Worm (Caenorhabditis elegans): ENCODE data around the gene Y43F8B.18.

Y43F8B.18 gene

ce11 chrV:19495587-19495986 is 9.8 kb downstream of the Y43F8B.18 start, which contains the start of gene scl-21:
scl-21 (minus strand) TSS chrV:19495687.
- TF ChIP-seq scrt-1 (GFP tag; IDR thresholded peaks at IDR 0.05) (no peak), pes-1 (GFP tag; IDR thresholded peaks at IDR 0.05) (no peak), ets-7 (tag; optimal IDR thresholded peaks at IDR 0.05) (no peak), flt-1 (GFP tag; IDR thresholded peaks at IDR 0.05) (no peak), ceh-36 (tag; optimal IDR thresholded peaks at IDR 0.05) (no peak), hnd-1 (tag; optimal IDR thresholded peaks at IDR 0.05) (no peak), sea-1 (GFP tag; conservative IDR thresholded peaks at IDR 0.05) (no peak), aly-1 (tag; optimal IDR thresholded peaks at IDR 0.05) (no peak), tra-4 (tag; optimal IDR thresholded peaks at IDR 0.05) (no peak), tbx-11 (GFP tag; IDR thresholded peaks at IDR 0.05) (no peak), ceh-13 (GFP tag; optimal IDR thresholded peaks at IDR 0.05) (no peak)

ce11 chrV:19497087-19497486 is 11.3 kb downstream of the Y43F8B.18 start:
- TF ChIP-seq ceh-13 (GFP tag; optimal IDR thresholded peaks at IDR 0.05) = no peak

ce11 chrV:19501389-19501788 is 15.6 kb downstream of the Y43F8B.18 start:
- TF ChIP-seq tbx-37 (GFP tag; conservative IDR thresholded peaks at IDR 0.05) (no peak), ceh-13 (GFP tag; optimal IDR thresholded peaks at IDR 0.05) (no peak), hmbx-1 (tag; optimal IDR thresholded peaks at IDR 0.05) (no peak), tra-4 (tag; optimal IDR thresholded peaks at IDR 0.05) (no peak), scrt-1 (GFP tag; IDR thresholded peaks at IDR 0.05) (no peak), pes-1 (GFP tag; IDR thresholded peaks at IDR 0.05) (no peak), F13C5.2 (tag; optimal IDR thresholded peaks at IDR 0.05) (no peak), hnd-1 (tag; optimal IDR thresholded peaks at IDR 0.05) (no peak), ets-7 (tag; optimal IDR thresholded peaks at IDR 0.05) (no peak), aly-1 (tag; optimal IDR thresholded peaks at IDR 0.05) (no peak), tbx-11 (GFP tag; IDR thresholded peaks at IDR 0.05) (no peak)

- TF ChIP-seq ceh-36 (tag; optimal IDR thresholded peaks at IDR 0.05) = peak; percentile 72
- TF ChIP-seq hnd-1 (tag; optimal IDR thresholded peaks at IDR 0.05) = no peak
- no peak for TF ChIP-seq aly-1 (tag; optimal IDR thresholded peaks at IDR 0.05)
- TF ChIP-seq F13C5.2 (tag; optimal IDR thresholded peaks at IDR 0.05) = no peak
- no peak for TF ChIP-seq flt-1 (GFP tag; IDR thresholded peaks at IDR 0.05)
- no peak for TF ChIP-seq ets-7 (tag; optimal IDR thresholded peaks at IDR 0.05)
These were observed 16.9 kb downstream of the Y43F8B.18 start, which contains the start of gene Y43F8B.3 for ce11 chrV:19502579-19503151. Y43F8B.3 (plus strand) TSS chrV:19503101.

ce11 chrV:19509061-19509460 is 23.3 kb downstream of the Y43F8B.18 start:
- TF ChIP-seq hnd-1 (tag; optimal IDR thresholded peaks at IDR 0.05) = no peak
- TF ChIP-seq aly-1 (tag; optimal IDR thresholded peaks at IDR 0.05) = no peak
- TF ChIP-seq ceh-13 (GFP tag; optimal IDR thresholded peaks at IDR 0.05) = no peak
- no peak for TF ChIP-seq hmbx-1 (tag; optimal IDR thresholded peaks at IDR 0.05)
- no peak for TF ChIP-seq F13C5.2 (tag; optimal IDR thresholded peaks at IDR 0.05)
- no peak for TF ChIP-seq hmg-4 (GFP tag; optimal IDR thresholded peaks at IDR 0.05)
- TF ChIP-seq sea-1 (GFP tag; conservative IDR thresholded peaks at IDR 0.05) = no peak
- no peak for TF ChIP-seq pes-1 (GFP tag; IDR thresholded peaks at IDR 0.05)
- TF ChIP-seq B0310.2 (tag; optimal IDR thresholded peaks at IDR 0.05) = no peak
- no peak for TF ChIP-seq tra-4 (tag; optimal IDR thresholded peaks at IDR 0.05)
- TF ChIP-seq tbx-37 (GFP tag; conservative IDR thresholded peaks at IDR 0.05) = no peak
- no peak for TF ChIP-seq ets-7 (tag; optimal IDR thresholded peaks at IDR 0.05)
- TF ChIP-seq ceh-36 (tag; optimal IDR thresholded peaks at IDR 0.05) = no peak
- TF ChIP-seq ama-1 (optimal IDR thresholded peaks at IDR 0.05) = no peak

DNA sequence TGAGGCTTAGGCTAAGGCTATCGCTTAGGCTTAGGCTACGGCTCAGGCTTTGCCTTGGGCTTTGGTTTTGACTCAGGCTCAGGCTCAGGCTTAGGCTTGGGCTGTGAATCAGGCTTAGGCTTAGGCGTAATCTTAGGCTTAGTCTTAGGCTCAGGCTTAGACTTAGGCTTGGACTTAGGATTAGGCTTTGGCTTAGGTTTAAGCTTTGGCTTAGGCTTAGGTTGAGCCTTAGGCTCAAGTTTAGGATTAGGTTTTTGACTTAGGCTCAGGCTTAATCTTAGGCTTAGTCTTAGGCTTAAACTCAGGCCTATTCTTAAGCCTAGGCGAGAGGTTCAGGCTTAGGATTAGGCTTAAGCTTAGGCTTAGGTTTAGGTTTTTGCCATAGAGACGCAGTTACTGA is 24.6 kb downstream of the Y43F8B.18 start:
- peak; percentile 87 for TF ChIP-seq ceh-36 (tag; optimal IDR thresholded peaks at IDR 0.05)
- TF ChIP-seq ama-1 (optimal IDR thresholded peaks at IDR 0.05) = no peak
- no peak for TF ChIP-seq flt-1 (GFP tag; IDR thresholded peaks at IDR 0.05)
- no peak for TF ChIP-seq aly-1 (tag; optimal IDR thresholded peaks at IDR 0.05)

DNA sequence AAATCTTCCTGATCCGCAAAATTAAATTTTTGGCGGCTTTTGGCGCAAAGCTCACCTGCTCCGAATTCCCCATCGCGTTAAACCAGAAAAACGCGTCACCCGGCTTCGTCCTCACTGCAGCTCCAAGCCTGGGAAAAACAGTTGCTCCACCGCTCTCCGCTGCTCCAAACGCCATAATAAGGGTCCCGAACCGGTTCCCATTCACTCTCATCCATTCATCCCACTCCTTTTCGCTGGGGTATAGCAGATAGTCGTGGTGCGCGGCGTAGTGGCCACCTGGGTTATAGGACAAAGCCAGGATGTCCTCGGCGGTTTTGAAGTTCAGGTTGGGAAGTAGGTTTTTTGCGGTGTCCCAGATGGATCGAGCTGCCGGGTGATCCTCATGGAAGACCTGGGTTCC is 25.1 kb downstream of the Y43F8B.18 start:
- TF ChIP-seq ceh-13 (GFP tag; optimal IDR thresholded peaks at IDR 0.05) (no peak), tbx-11 (GFP tag; IDR thresholded peaks at IDR 0.05) (no peak), hmg-4 (GFP tag; optimal IDR thresholded peaks at IDR 0.05) (no peak), ceh-36 (tag; optimal IDR thresholded peaks at IDR 0.05) (no peak), ets-7 (tag; optimal IDR thresholded peaks at IDR 0.05) (no peak), B0310.2 (tag; optimal IDR thresholded peaks at IDR 0.05) (no peak)

- TF ChIP-seq scrt-1 (GFP tag; IDR thresholded peaks at IDR 0.05) (no peak), ceh-36 (tag; optimal IDR thresholded peaks at IDR 0.05) (peak; percentile 63), ets-7 (tag; optimal IDR thresholded peaks at IDR 0.05) (no peak), ceh-13 (GFP tag; optimal IDR thresholded peaks at IDR 0.05) (no peak), B0310.2 (tag; optimal IDR thresholded peaks at IDR 0.05) (no peak), ama-1 (optimal IDR thresholded peaks at IDR 0.05) (no peak), tbx-11 (GFP tag; IDR thresholded peaks at IDR 0.05) (no peak)
These were observed 26.6 kb downstream of the Y43F8B.18 start, which contains the start of gene Y43F8B.19 for ce11 chrV:19512260-19512947. Y43F8B.19 (minus strand) TSS chrV:19512310.

Data from whole organism, early embryonic.